Worm (Caenorhabditis elegans) whole organism, L3 larva: ENCODE results near the gene ZC13.2.
A peak's percentile ranks its signal among the peaks of the same experiment; 100 is the strongest.

ENCODE experiments used
- R02D3.7 ChIP-seq: fragments of 150-350 bp; optimal IDR thresholded peaks from 2 replicates; lab custom pipeline; 2014; ENCODE audit warnings: missing biosample characterization, missing genetic modification characterization
- ZK546.5 ChIP-seq: sonication (generic microtip); optimal IDR thresholded peaks from 2 replicates; lab custom pipeline; 2017; ENCODE audit warnings: missing biosample characterization, missing genetic modification characterization
- ceh-16 ChIP-seq: sonication (generic microtip); optimal IDR thresholded peaks from 2 replicates; lab custom pipeline; 2017; ENCODE audit warnings: missing biosample characterization, missing genetic modification characterization
- ceh-82 ChIP-seq: fragments of 150-350 bp; optimal IDR thresholded peaks from 2 replicates; lab custom pipeline; 2014; ENCODE audit warnings: missing biosample characterization, missing genetic modification characterization
- ceh-9 ChIP-seq: sonication (generic microtip); optimal IDR thresholded peaks from 2 replicates; lab custom pipeline; 2018; ENCODE audit warnings: missing biosample characterization, missing genetic modification characterization
- daf-12 ChIP-seq: fragments of 150-350 bp; optimal IDR thresholded peaks from 2 replicates; lab custom pipeline; 2014; ENCODE audit warnings: missing biosample characterization, missing genetic modification reagents, missing genetic modification characterization
- egl-27 ChIP-seq: sonication (generic microtip); optimal IDR thresholded peaks from 4 replicates; lab custom pipeline; 2017; ENCODE audit warnings: missing biosample characterization, missing genetic modification reagents, missing genetic modification characterization
- egl-5 ChIP-seq: fragments of 150-350 bp; optimal IDR thresholded peaks from 2 replicates; lab custom pipeline; 2017; ENCODE audit warnings: missing biosample characterization, missing genetic modification reagents, missing genetic modification characterization, inconsistent platforms
- elt-1 ChIP-seq: fragments of 150-350 bp; optimal IDR thresholded peaks from 2 replicates; lab custom pipeline; 2014; ENCODE audit warnings: missing biosample characterization, missing genetic modification characterization
- elt-2 ChIP-seq: sonication (generic microtip); optimal IDR thresholded peaks from 2 replicates; lab custom pipeline; 2016; ENCODE audit warnings: missing genetic modification reagents, mild to moderate bottlenecking, missing genetic modification characterization, missing compliant biosample characterization
- elt-3 ChIP-seq, 3 experiments: fragments of 150-350 bp in 1 of 3; sonication (generic microtip) in 2 of 3; optimal IDR thresholded peaks; 2 replicates in 2 of 3; 4 replicates in 1 of 3; lab custom pipeline; 2014 to 2017; ENCODE audit warnings: missing biosample characterization in 3 of 3, missing genetic modification characterization in 3 of 3
- eor-1 ChIP-seq, 2 experiments: fragments of 150-350 bp; optimal IDR thresholded peaks; 2 replicates each; lab custom pipeline; 2014 to 2018; ENCODE audit warnings: missing biosample characterization in 2 of 2, missing genetic modification characterization in 2 of 2
- fkh-10 ChIP-seq: sonication (generic microtip); optimal IDR thresholded peaks from 2 replicates; lab custom pipeline; 2017; ENCODE audit warnings: missing biosample characterization, missing genetic modification reagents, missing genetic modification characterization
- fkh-2 ChIP-seq: fragments of 150-350 bp; optimal IDR thresholded peaks from 2 replicates; lab custom pipeline; 2014; ENCODE audit warnings: missing biosample characterization, missing genetic modification reagents, missing genetic modification characterization
- hmg-11 ChIP-seq: sonication (generic microtip); optimal IDR thresholded peaks from 2 replicates; lab custom pipeline; 2016; ENCODE audit warnings: missing genetic modification characterization, missing compliant biosample characterization
- jun-1 ChIP-seq: fragments of 150-350 bp; optimal IDR thresholded peaks from 2 replicates; lab custom pipeline; 2014; ENCODE audit warnings: missing biosample characterization, missing genetic modification reagents, missing genetic modification characterization
- lin-15B ChIP-seq: fragments of 150-350 bp; optimal IDR thresholded peaks from 2 replicates; lab custom pipeline; 2014; ENCODE audit warnings: missing biosample characterization, missing genetic modification characterization
- lin-39 ChIP-seq: fragments of 150-350 bp; optimal IDR thresholded peaks from 2 replicates; lab custom pipeline; 2018; ENCODE audit warnings: missing biosample characterization, missing genetic modification reagents, missing genetic modification characterization
- mdl-1 ChIP-seq: fragments of 150-350 bp; optimal IDR thresholded peaks from 2 replicates; lab custom pipeline; 2014; ENCODE audit warnings: missing biosample characterization, missing genetic modification characterization
- mml-1 ChIP-seq: fragments of 150-350 bp; sonication (generic microtip); optimal IDR thresholded peaks from 3 replicates; lab custom pipeline; 2014; ENCODE audit warnings: missing biosample characterization, missing genetic modification characterization
- nfya-1 ChIP-seq: sonication (generic microtip); optimal IDR thresholded peaks from 2 replicates; lab custom pipeline; 2017; ENCODE audit warnings: missing genetic modification characterization, mild to moderate bottlenecking, missing compliant biosample characterization, antibody characterized with exemption, moderate library complexity; ENCODE audit not compliant: insufficient read depth
- nhr-11 ChIP-seq: fragments of 150-350 bp; optimal IDR thresholded peaks from 2 replicates; lab custom pipeline; 2014; ENCODE audit warnings: missing biosample characterization, missing genetic modification characterization
- nhr-12 ChIP-seq: fragments of 150-350 bp; optimal IDR thresholded peaks from 2 replicates; lab custom pipeline; 2014; ENCODE audit warnings: missing biosample characterization, missing genetic modification characterization
- nhr-23 ChIP-seq: fragments of 150-350 bp; optimal IDR thresholded peaks from 2 replicates; lab custom pipeline; 2014; ENCODE audit warnings: missing biosample characterization, missing genetic modification reagents, missing genetic modification characterization
- nhr-237 ChIP-seq: fragments of 150-350 bp; optimal IDR thresholded peaks from 2 replicates; lab custom pipeline; 2014; ENCODE audit warnings: missing biosample characterization, missing genetic modification characterization
- nhr-25 ChIP-seq: sonication (generic microtip); optimal IDR thresholded peaks from 2 replicates; lab custom pipeline; 2017; ENCODE audit warnings: missing biosample characterization, missing genetic modification characterization
- nhr-28 ChIP-seq: fragments of 150-350 bp; optimal IDR thresholded peaks from 2 replicates; lab custom pipeline; 2014; ENCODE audit warnings: missing biosample characterization, missing genetic modification characterization
- nhr-43 ChIP-seq: sonication (generic microtip); optimal IDR thresholded peaks from 2 replicates; lab custom pipeline; 2016; ENCODE audit warnings: mild to moderate bottlenecking, missing genetic modification characterization, missing compliant biosample characterization; ENCODE audit not compliant: poor library complexity, severe bottlenecking
- nhr-67 ChIP-seq: fragments of 150-350 bp; optimal IDR thresholded peaks from 2 replicates; lab custom pipeline; 2014; ENCODE audit warnings: missing biosample characterization, missing genetic modification characterization
- nhr-76 ChIP-seq: fragments of 150-350 bp; sonication (generic microtip); optimal IDR thresholded peaks from 5 replicates; lab custom pipeline; 2014; ENCODE audit warnings: missing biosample characterization, missing genetic modification characterization
- nhr-77 ChIP-seq: fragments of 150-350 bp; optimal IDR thresholded peaks from 2 replicates; lab custom pipeline; 2014; ENCODE audit warnings: missing biosample characterization, missing genetic modification characterization
- pha-4 ChIP-seq: fragments of 150-350 bp; optimal IDR thresholded peaks from 2 replicates; lab custom pipeline; 2014; ENCODE audit warnings: missing biosample characterization, missing genetic modification reagents, missing genetic modification characterization
- pqm-1 ChIP-seq: fragments of 150-350 bp; optimal IDR thresholded peaks from 2 replicates; lab custom pipeline; 2017; ENCODE audit warnings: missing biosample characterization, missing genetic modification characterization, inconsistent platforms
- sea-2 ChIP-seq: fragments of 150-350 bp; sonication (generic microtip); optimal IDR thresholded peaks from 4 replicates; lab custom pipeline; 2014; ENCODE audit warnings: missing biosample characterization, missing genetic modification reagents, missing genetic modification characterization
- skn-1 ChIP-seq: fragments of 150-350 bp; optimal IDR thresholded peaks from 2 replicates; lab custom pipeline; 2014; ENCODE audit warnings: missing biosample characterization, missing genetic modification characterization
- snpc-4 ChIP-seq: fragments of 150-350 bp; optimal IDR thresholded peaks from 2 replicates; lab custom pipeline; 2014; ENCODE audit warnings: missing biosample characterization, missing genetic modification characterization
- tbx-2 ChIP-seq: sonication (generic microtip); optimal IDR thresholded peaks from 2 replicates; lab custom pipeline; 2016; ENCODE audit warnings: mild to moderate bottlenecking, missing genetic modification characterization, missing compliant biosample characterization
- unc-39 ChIP-seq: sonication (generic microtip); optimal IDR thresholded peaks from 4 replicates; lab custom pipeline; 2017; ENCODE audit warnings: missing biosample characterization, missing genetic modification characterization
- unc-62 ChIP-seq: fragments of 150-350 bp; sonication (generic microtip); optimal IDR thresholded peaks from 4 replicates; lab custom pipeline; 2014; ENCODE audit warnings: missing biosample characterization, missing genetic modification reagents, missing genetic modification characterization
- zag-1 ChIP-seq: fragments of 150-350 bp; optimal IDR thresholded peaks from 2 replicates; lab custom pipeline; 2014; ENCODE audit warnings: missing biosample characterization, missing genetic modification characterization
- ztf-11 ChIP-seq: fragments of 150-350 bp; optimal IDR thresholded peaks from 2 replicates; lab custom pipeline; 2014; ENCODE audit warnings: missing biosample characterization, missing genetic modification characterization
- ztf-4 ChIP-seq: fragments of 150-350 bp; optimal IDR thresholded peaks from 2 replicates; lab custom pipeline; 2014; ENCODE audit warnings: missing biosample characterization, missing genetic modification characterization

The ZC13.2 gene

DNA sequence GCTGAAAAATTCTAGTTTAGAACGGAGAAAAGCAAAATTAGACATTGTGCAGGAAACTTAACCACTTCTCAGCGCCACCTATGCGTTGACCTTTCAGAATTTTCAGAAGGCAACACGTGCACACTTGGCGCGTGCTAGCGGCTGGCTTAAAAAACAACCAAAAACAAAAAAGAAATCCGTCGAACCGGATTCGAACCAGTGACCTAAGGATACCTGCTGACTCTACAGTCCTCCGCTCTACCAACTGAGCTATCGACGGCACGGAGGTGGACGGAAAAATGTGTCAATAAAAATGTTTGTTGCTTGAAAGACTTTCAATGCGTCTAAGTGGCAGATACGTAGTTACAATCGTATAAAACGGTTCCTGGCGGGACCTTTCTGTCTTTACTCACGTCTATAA, 15.3 kb upstream of the ZC13.2 start:
- TF ChIP-seq nhr-12 (tag; lab: Kevin White, UChicago) (no peak), nfya-1 (tag; lab: Kevin White, UChicago) (no peak), ZK546.5 (tag; lab: Kevin White, UChicago) (no peak), fkh-2 (tag; lab: Kevin White, UChicago) (no peak), unc-62 (GFP tag; lab: Kevin White, UChicago) (no peak)

DNA sequence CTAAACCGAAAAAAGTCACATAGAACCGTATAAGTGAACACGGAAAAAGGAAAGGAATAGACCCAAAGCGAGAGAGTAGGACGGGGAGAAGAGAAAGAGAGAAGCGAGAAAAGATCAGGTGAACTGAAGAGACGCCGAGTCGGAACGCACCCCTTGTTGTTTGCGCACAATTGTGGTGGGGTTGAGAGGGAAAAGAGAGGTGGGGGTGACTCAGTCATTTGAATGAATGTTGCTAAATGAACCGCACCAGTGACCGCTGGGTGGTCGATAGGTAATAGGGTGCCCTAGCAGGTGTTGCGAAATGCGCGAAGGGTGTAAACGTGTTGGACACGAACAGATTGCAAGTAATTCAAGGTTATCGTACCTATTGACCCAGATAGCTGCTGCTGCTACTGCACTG, 9.4 kb upstream of the ZC13.2 start, which contains the start of gene lgl-1:
lgl-1 (minus strand) TSS at position 70 of the 400 bp plus-strand sequence.
- no peak for TF ChIP-seq nhr-28 (tag; lab: Kevin White, UChicago)
- no peak for TF ChIP-seq lin-15B (tag; lab: Kevin White, UChicago)
- TF ChIP-seq egl-27: no peak
- TF ChIP-seq mml-1 (tag; lab: Kevin White, UChicago): no peak
- no peak for TF ChIP-seq elt-1 (tag; lab: Kevin White, UChicago)
- TF ChIP-seq nhr-77 (tag; lab: Kevin White, UChicago): no peak
- TF ChIP-seq pha-4 (tag; lab: Kevin White, UChicago): no peak
- TF ChIP-seq ZK546.5 (tag; lab: Kevin White, UChicago): no peak
- TF ChIP-seq ztf-4 (tag; lab: Kevin White, UChicago): no peak
- no peak for TF ChIP-seq ceh-16 (tag; lab: Kevin White, UChicago)
- TF ChIP-seq mdl-1 (tag; lab: Kevin White, UChicago): no peak
- TF ChIP-seq eor-1 (tag; optimal IDR thresholded peaks at IDR 0.05; lab: Kevin White, UChicago): no peak
- TF ChIP-seq nhr-237 (tag; lab: Kevin White, UChicago): no peak
- TF ChIP-seq nhr-23 (tag; lab: Kevin White, UChicago): peak; percentile 30
- TF ChIP-seq sea-2: no peak
- no peak for TF ChIP-seq tbx-2
- no peak for TF ChIP-seq ztf-11 (tag; lab: Kevin White, UChicago)
- peak; percentile 67 for TF ChIP-seq lin-39 (tag; lab: Kevin White, UChicago)
- TF ChIP-seq nhr-25 (tag; lab: Kevin White, UChicago): peak; percentile 53
- TF ChIP-seq pqm-1 (tag; lab: Kevin White, UChicago): peak; percentile 18
- TF ChIP-seq daf-12 (tag; lab: Kevin White, UChicago): no peak
- no peak for TF ChIP-seq nhr-11 (tag; lab: Kevin White, UChicago)
- TF ChIP-seq nhr-43: no peak
- TF ChIP-seq ceh-9 (tag; lab: Kevin White, UChicago): no peak
- no peak for TF ChIP-seq nhr-67 (tag; lab: Kevin White, UChicago)
- TF ChIP-seq jun-1 (tag; lab: Kevin White, UChicago): peak; percentile 54
- TF ChIP-seq R02D3.7: no peak
- TF ChIP-seq ceh-82: no peak
- peak; percentile 59 for TF ChIP-seq hmg-11 (tag; lab: Kevin White, UChicago)
- TF ChIP-seq nhr-76 (tag; lab: Kevin White, UChicago): no peak
- no peak for TF ChIP-seq zag-1 (tag; lab: Kevin White, UChicago)
- TF ChIP-seq egl-5 (tag; lab: Kevin White, UChicago): no peak
- TF ChIP-seq nfya-1 (tag; lab: Kevin White, UChicago): peak; percentile 3
- TF ChIP-seq elt-2: peak; percentile 31
- no peak for TF ChIP-seq unc-39 (tag; lab: Kevin White, UChicago)
- no peak for TF ChIP-seq elt-3 (tag; optimal IDR thresholded peaks at IDR 0.05; lab: Kevin White, UChicago)
- TF ChIP-seq fkh-10 (GFP tag; lab: Kevin White, UChicago): no peak

DNA sequence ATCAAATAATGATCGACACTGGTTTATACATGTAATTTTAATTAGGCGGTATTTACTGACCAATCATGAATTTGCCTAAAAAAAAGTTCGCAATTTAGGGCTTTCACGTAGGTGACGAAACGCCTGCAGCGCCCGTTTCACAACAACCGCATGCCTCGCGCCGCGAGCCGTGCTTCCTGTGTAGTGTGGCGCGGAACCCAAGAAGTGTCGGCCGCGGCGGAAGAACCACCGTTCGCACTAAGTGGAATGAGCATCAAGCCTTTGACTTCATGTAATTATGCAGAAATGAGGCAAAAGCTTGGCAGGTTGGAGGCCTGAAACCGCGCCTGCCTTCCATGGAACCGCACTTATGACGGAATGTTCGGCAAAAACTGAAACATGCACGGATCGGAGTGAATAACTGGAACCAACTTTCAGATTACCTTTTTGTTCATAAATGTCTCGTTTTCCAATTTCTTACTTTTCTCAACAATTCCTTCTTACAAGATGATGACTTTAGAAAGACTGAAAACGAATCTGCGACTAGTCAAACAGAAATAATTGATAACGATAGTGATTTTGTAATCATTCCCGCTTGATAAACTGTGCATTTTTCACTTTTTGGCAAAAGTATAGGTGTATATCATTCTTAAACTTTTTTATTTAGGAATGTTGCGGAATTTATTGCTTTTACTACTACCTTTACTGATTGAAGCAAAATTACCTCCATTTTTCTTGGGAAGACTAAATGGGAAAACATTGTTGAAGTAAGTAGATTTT, 8.3 kb upstream of the ZC13.2 start, which contains the start of gene F56F10.1:
F56F10.1 (plus strand) TSS at position 647 of the 759 bp plus-strand sequence.
- TF ChIP-seq zag-1 (tag; lab: Kevin White, UChicago) (no peak), skn-1 (tag; lab: Kevin White, UChicago) (peak; percentile 47), snpc-4 (peak; percentile 53), elt-2 (peak; percentile 44)
